Worm (Caenorhabditis elegans) whole organism, L1 larva: ENCODE results near the gene nhr-213.

Experiments
- F16B12.6 ChIP-seq: fragments of 150-350 bp; optimal IDR thresholded peaks from 2 replicates; lab custom pipeline; 2014; ENCODE audit warnings: missing biosample characterization, missing genetic modification characterization
- Y116A8C.19 ChIP-seq: sonication (generic microtip); optimal IDR thresholded peaks from 2 replicates; lab custom pipeline; 2016; ENCODE audit warnings: missing compliant biosample characterization, missing genetic modification characterization, borderline replicate concordance
- ama-1 ChIP-seq: fragments of 150-350 bp; optimal IDR thresholded peaks from 2 replicates; lab custom pipeline; 2014
- ceh-88 ChIP-seq: fragments of 200-800 bp; sonication (Bioruptor generic); IDR thresholded peaks from 2 replicates; pipeline ENCODE4 v1.3.6; 2022; ENCODE audit warnings: missing genetic modification characterization, missing compliant biosample characterization
- ceh-90 ChIP-seq: sonication (generic microtip); optimal IDR thresholded peaks from 2 replicates; lab custom pipeline; 2016; ENCODE audit warnings: missing genetic modification characterization, missing compliant biosample characterization
- ces-1 ChIP-seq: fragments of 150-350 bp; optimal IDR thresholded peaks from 2 replicates; lab custom pipeline; 2014; ENCODE audit warnings: missing biosample characterization, missing genetic modification reagents, missing genetic modification characterization
- efl-3 ChIP-seq: fragments of 200-800 bp; sonication (Bioruptor generic); optimal IDR thresholded peaks from 2 replicates; lab custom pipeline; 2018; ENCODE audit warnings: mild to moderate bottlenecking, missing genetic modification characterization, missing compliant biosample characterization
- egl-13 ChIP-seq: sonication (generic microtip); optimal IDR thresholded peaks from 2 replicates; lab custom pipeline; 2016; ENCODE audit warnings: missing genotype, missing genetic modification reagents, missing genetic modification characterization, missing compliant biosample characterization
- elt-2 ChIP-seq: sonication (generic microtip); optimal IDR thresholded peaks from 2 replicates; lab custom pipeline; 2016; ENCODE audit warnings: missing genetic modification characterization, mild to moderate bottlenecking, inconsistent platforms, missing compliant biosample characterization, missing genetic modification reagents
- ets-5 ChIP-seq: fragments of 200-800 bp; sonication (Bioruptor generic); IDR thresholded peaks from 2 replicates; pipeline ENCODE4 v1.3.6; 2022; ENCODE audit warnings: missing genetic modification characterization, missing compliant biosample characterization
- fkh-10 ChIP-seq: sonication (generic microtip); optimal IDR thresholded peaks from 2 replicates; lab custom pipeline; 2017; ENCODE audit warnings: missing biosample characterization, missing genetic modification reagents, missing genetic modification characterization
- fkh-8 ChIP-seq: sonication (generic microtip); optimal IDR thresholded peaks from 2 replicates; lab custom pipeline; 2016; ENCODE audit warnings: mild to moderate bottlenecking, missing genetic modification characterization, missing compliant biosample characterization
- hlh-4 ChIP-seq: sonication (generic microtip); optimal IDR thresholded peaks from 2 replicates; lab custom pipeline; 2016; ENCODE audit warnings: mild to moderate bottlenecking, missing genetic modification characterization, missing compliant biosample characterization
- hpl-2 ChIP-seq: fragments of 150-350 bp; optimal IDR thresholded peaks from 2 replicates; lab custom pipeline; 2014; ENCODE audit warnings: missing biosample characterization, missing genetic modification reagents, missing genetic modification characterization
- lin-13 ChIP-seq: fragments of 150-350 bp; optimal IDR thresholded peaks from 2 replicates; lab custom pipeline; 2014; ENCODE audit warnings: missing biosample characterization, missing genetic modification reagents, missing genetic modification characterization
- lin-35 ChIP-seq, 2 experiments: fragments of 150-350 bp; optimal IDR thresholded peaks; 2 replicates each; lab custom pipeline; 2014; ENCODE audit warnings: missing biosample characterization in 2 of 2, missing genetic modification characterization in 2 of 2, missing genetic modification reagents in 2 of 2
- lin-39 ChIP-seq: fragments of 150-350 bp; optimal IDR thresholded peaks from 2 replicates; lab custom pipeline; 2014; ENCODE audit warnings: missing biosample characterization, missing genetic modification reagents, missing genetic modification characterization
- lir-3 ChIP-seq: sonication (generic microtip); optimal IDR thresholded peaks from 2 replicates; lab custom pipeline; 2016; ENCODE audit warnings: mild to moderate bottlenecking, missing genetic modification characterization, moderate library complexity, missing compliant biosample characterization; ENCODE audit not compliant: poor library complexity
- lsy-2 ChIP-seq, 2 experiments: fragments of 150-350 bp; optimal IDR thresholded peaks; 2 replicates each; lab custom pipeline; 2014; ENCODE audit warnings: missing biosample characterization in 2 of 2, missing genetic modification characterization in 2 of 2
- mab-9 ChIP-seq: fragments of 200-800 bp; sonication (Bioruptor generic); IDR thresholded peaks from 2 replicates; pipeline ENCODE4 v1.3.6; 2022; ENCODE audit warnings: missing genetic modification reagents, missing genetic modification characterization, missing compliant biosample characterization
- mdl-1 ChIP-seq, 2 experiments: fragments of 150-350 bp; optimal IDR thresholded peaks; 2 replicates each; lab custom pipeline; 2014 to 2017; ENCODE audit warnings: missing biosample characterization in 2 of 2, missing genetic modification characterization in 2 of 2, inconsistent platforms in 1 of 2
- mef-2 ChIP-seq: fragments of 150-350 bp; optimal IDR thresholded peaks from 2 replicates; lab custom pipeline; 2014; ENCODE audit warnings: missing biosample characterization, missing genetic modification characterization
- mep-1 ChIP-seq: fragments of 150-350 bp; optimal IDR thresholded peaks from 2 replicates; lab custom pipeline; 2014; ENCODE audit warnings: missing biosample characterization, missing genetic modification characterization
- nhr-20 ChIP-seq: sonication (generic microtip); optimal IDR thresholded peaks from 2 replicates; lab custom pipeline; 2016; ENCODE audit warnings: mild to moderate bottlenecking, missing genetic modification characterization, missing compliant biosample characterization
- nhr-28 ChIP-seq: fragments of 150-350 bp; optimal IDR thresholded peaks from 2 replicates; lab custom pipeline; 2014; ENCODE audit warnings: missing biosample characterization, missing genetic modification characterization
- nhr-47 ChIP-seq: sonication (generic microtip); optimal IDR thresholded peaks from 2 replicates; lab custom pipeline; 2016; ENCODE audit warnings: mild to moderate bottlenecking, missing genetic modification characterization, moderate library complexity, missing compliant biosample characterization
- nhr-84 ChIP-seq: sonication (generic microtip); optimal IDR thresholded peaks from 2 replicates; lab custom pipeline; 2017; ENCODE audit warnings: missing biosample characterization, missing genetic modification characterization
- nhr-85 ChIP-seq: sonication (generic microtip); peaks from one replicate; lab custom pipeline; 2016; ENCODE audit warnings: missing genetic modification characterization, inconsistent platforms, missing compliant biosample characterization
- nhr-90 ChIP-seq: sonication (generic microtip); optimal IDR thresholded peaks from 2 replicates; lab custom pipeline; 2016; ENCODE audit warnings: mild to moderate bottlenecking, missing genetic modification characterization, missing compliant biosample characterization; ENCODE audit not compliant: poor library complexity
- pax-3 ChIP-seq: fragments of 200-800 bp; sonication (Bioruptor generic); optimal IDR thresholded peaks from 2 replicates; lab custom pipeline; 2018; ENCODE audit warnings: mild to moderate bottlenecking, missing genetic modification characterization, moderate library complexity, missing compliant biosample characterization
- rnt-1 ChIP-seq: sonication (generic microtip); optimal IDR thresholded peaks from 2 replicates; lab custom pipeline; 2016; ENCODE audit warnings: mild to moderate bottlenecking, missing genetic modification characterization, moderate library complexity, missing compliant biosample characterization
- skn-1 ChIP-seq: fragments of 150-350 bp; optimal IDR thresholded peaks from 2 replicates; lab custom pipeline; 2014; ENCODE audit warnings: missing biosample characterization, missing genetic modification characterization
- sup-37 ChIP-seq: fragments of 200-800 bp; sonication (Bioruptor generic); optimal IDR thresholded peaks from 2 replicates; lab custom pipeline; 2018; ENCODE audit warnings: mild to moderate bottlenecking, missing genetic modification characterization, missing compliant biosample characterization
- tlp-1 ChIP-seq: fragments of 150-350 bp; optimal IDR thresholded peaks from 2 replicates; lab custom pipeline; 2014; ENCODE audit warnings: missing biosample characterization, missing genetic modification characterization
- unc-30 ChIP-seq: sonication (generic microtip); optimal IDR thresholded peaks from 2 replicates; lab custom pipeline; 2017; ENCODE audit warnings: missing biosample characterization, missing genetic modification characterization
- unc-62 ChIP-seq: fragments of 150-350 bp; optimal IDR thresholded peaks from 2 replicates; lab custom pipeline; 2014; ENCODE audit warnings: missing biosample characterization, missing genetic modification reagents, missing genetic modification characterization
- unc-98 ChIP-seq: fragments of 200-800 bp; sonication (Bioruptor generic); IDR thresholded peaks from 2 replicates; pipeline ENCODE4 v1.3.6; 2022; ENCODE audit warnings: missing genetic modification characterization, missing compliant biosample characterization
- zag-1 ChIP-seq: fragments of 150-350 bp; optimal IDR thresholded peaks from 2 replicates; lab custom pipeline; 2014; ENCODE audit warnings: missing biosample characterization, missing genetic modification characterization

The nhr-213 gene

DNA sequence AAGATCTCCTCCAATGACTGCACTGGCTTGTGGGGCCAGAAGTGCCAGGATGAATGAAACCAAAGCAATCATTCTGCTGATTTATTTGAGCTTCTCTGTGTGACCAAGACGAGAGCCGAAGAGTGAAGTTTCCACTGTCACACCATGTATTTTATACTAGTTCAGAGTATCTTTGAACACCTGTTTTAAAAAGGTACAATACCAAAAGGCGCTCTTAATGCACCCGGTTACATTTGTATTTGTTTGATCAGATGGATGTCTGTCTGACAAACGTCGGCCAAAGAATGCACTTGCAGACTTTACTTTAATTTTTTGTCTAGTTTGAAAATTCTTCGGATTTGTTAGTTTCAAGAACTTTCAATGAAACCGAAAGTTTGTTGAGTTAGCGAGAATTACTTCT lies 23.7 kb upstream of the nhr-213 start, which contains the start of gene F35E8.10:
TSS of gene F35E8.10 (minus strand) at position 101 of the 400 bp plus-strand sequence.
- TF ChIP-seq hpl-2, result no peak
- TF ChIP-seq unc-62 (GFP tag; lab: Kevin White, UChicago), result no peak
- no peak for TF ChIP-seq efl-3
- no peak for TF ChIP-seq pax-3 (tag; lab: Kevin White, UChicago)
- TF ChIP-seq mdl-1 (tag; optimal IDR thresholded peaks at IDR 0.05; lab: Kevin White, UChicago), result no peak
- TF ChIP-seq unc-98 (GFP tag; lab: Robert Waterston, UW), result no peak
- TF ChIP-seq elt-2 (tag; lab: Kevin White, UChicago), result no peak
- TF ChIP-seq fkh-10 (GFP tag; lab: Kevin White, UChicago), result no peak
- TF ChIP-seq hlh-4 (tag; lab: Kevin White, UChicago), result no peak
- TF ChIP-seq lin-39, result no peak
- TF ChIP-seq zag-1 (tag; lab: Kevin White, UChicago), result no peak
- no peak for TF ChIP-seq mab-9 (GFP tag; lab: Robert Waterston, UW)
- no peak for TF ChIP-seq ets-5
- no peak for TF ChIP-seq Y116A8C.19 (tag; lab: Kevin White, UChicago)
- no peak for TF ChIP-seq lir-3 (tag; lab: Kevin White, UChicago)
- no peak for TF ChIP-seq nhr-84
- no peak for TF ChIP-seq ceh-90 (tag; lab: Kevin White, UChicago)
- TF ChIP-seq, all 84 proteins: peak for 0

DNA sequence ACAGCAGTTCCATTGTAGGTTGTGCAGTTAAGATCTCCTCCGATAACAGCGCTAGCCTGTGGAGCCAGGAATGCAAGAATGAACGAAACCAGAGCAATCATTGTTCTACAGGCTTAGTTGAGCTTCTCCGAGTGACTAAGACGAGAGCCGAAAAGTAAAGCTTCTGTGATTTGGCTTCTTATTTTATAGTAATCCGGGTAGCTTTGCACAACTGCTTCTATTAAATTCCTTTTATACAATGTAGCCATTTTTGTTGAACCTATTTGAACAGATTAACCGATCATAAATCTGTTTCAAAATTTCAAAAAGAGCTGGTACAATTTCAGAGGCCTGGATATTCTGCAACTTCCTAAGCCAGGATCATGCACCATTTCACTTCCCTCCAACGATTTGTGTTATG lies 20.9 kb upstream of the nhr-213 start, which contains the start of gene F35E8.9:
TSS of gene F35E8.9 (minus strand) at position 101 of the 400 bp plus-strand sequence.
- no peak for TF ChIP-seq mep-1
- TF ChIP-seq nhr-90 (tag; lab: Kevin White, UChicago), result no peak
- TF ChIP-seq efl-3, result no peak
- no peak for TF ChIP-seq nhr-20 (tag; lab: Kevin White, UChicago)
- TF ChIP-seq unc-30 (tag; lab: Kevin White, UChicago), result no peak
- no peak for TF ChIP-seq nhr-28 (tag; lab: Kevin White, UChicago)
- no peak for TF ChIP-seq mab-9 (GFP tag; lab: Robert Waterston, UW)
- no peak for TF ChIP-seq sup-37 (GFP tag; lab: Kevin White, UChicago)
- TF ChIP-seq mef-2 (tag; lab: Kevin White, UChicago), result no peak
- TF ChIP-seq hpl-2, result no peak
- no peak for TF ChIP-seq lin-35 (GFP tag; optimal IDR thresholded peaks at IDR 0.05; lab: Kevin White, UChicago)
- TF ChIP-seq ama-1 (lab: Kevin White, UChicago), result no peak
- TF ChIP-seq nhr-85 (tag; lab: Kevin White, UChicago), result no peak
- no peak for TF ChIP-seq lsy-2 (tag; optimal IDR thresholded peaks at IDR 0.05; lab: Kevin White, UChicago)
- TF ChIP-seq egl-13, result no peak
- TF ChIP-seq F16B12.6 (tag; lab: Kevin White, UChicago), result no peak
- TF ChIP-seq skn-1 (tag; lab: Kevin White, UChicago), result no peak
- TF ChIP-seq tlp-1 (tag; lab: Kevin White, UChicago), result no peak
- TF ChIP-seq, all 84 proteins: peak for 0

DNA sequence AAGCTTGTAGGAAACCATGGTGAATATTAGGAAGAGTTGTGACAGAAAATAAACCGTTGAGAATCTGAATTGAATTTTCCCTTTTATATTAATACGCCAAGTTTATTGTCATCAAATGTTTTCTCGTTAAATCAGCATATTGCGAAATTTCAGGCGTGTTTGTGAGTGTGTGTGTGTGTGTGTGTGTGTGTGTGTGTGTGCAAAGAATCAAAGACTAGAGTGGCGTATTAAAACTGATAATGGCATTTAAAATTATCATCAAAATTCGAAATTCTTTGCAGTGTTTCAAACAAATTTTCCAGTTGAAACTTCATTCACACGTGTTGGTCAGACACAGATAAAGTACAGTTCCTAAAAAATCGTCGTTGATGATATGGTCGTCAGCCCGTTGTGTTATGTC lies 19.3 kb upstream of the nhr-213 start, which contains the start of gene gst-38:
TSS of gene gst-38 (minus strand) at position 152 of the 400 bp plus-strand sequence.
- TF ChIP-seq elt-2 (tag; lab: Kevin White, UChicago) (peak; percentile 85), lin-13 (no peak), rnt-1 (tag; lab: Kevin White, UChicago) (no peak)
- TF ChIP-seq, all 84 proteins: peak for 1

DNA sequence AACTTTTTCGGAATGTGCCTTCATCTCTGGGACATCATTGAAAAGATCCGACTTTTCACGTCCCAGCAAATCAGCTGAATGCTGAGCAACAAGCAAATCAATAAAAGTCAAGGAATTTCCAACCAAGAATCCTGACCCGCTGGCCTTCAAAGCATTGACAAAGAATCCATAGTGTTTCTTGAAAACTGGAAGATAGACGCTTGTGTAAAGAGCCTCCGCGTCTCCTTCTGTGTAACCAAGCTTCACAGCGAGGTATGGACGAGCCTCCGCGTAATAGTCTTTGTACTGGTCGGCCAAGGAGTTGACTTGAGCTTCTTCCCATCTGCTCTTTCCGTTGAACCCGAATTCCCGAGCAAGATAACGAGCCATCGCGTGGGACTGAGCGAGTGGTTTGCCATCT lies 18.7 kb upstream of the nhr-213 start:
- no peak for TF ChIP-seq ces-1 (GFP tag; lab: Kevin White, UChicago)
- TF ChIP-seq ceh-88 (GFP tag; lab: Robert Waterston, UW), result no peak
- no peak for TF ChIP-seq fkh-8 (tag; lab: Kevin White, UChicago)
- no peak for TF ChIP-seq F16B12.6 (tag; lab: Kevin White, UChicago)
- TF ChIP-seq nhr-47, result no peak
- TF ChIP-seq, all 84 proteins: peak for 0
